Worm (Caenorhabditis elegans) whole organism, L4 larva: ENCODE results near the gene C06E1.11.

Experiments
- F10B5.3 ChIP-seq: sonication (generic microtip); optimal IDR thresholded peaks from 2 replicates; lab custom pipeline; 2016; ENCODE audit warnings: mild to moderate bottlenecking, missing genetic modification characterization, missing compliant biosample characterization
- arid-1 ChIP-seq: fragments of 200-800 bp; sonication (Bioruptor generic); conservative IDR thresholded peaks from 2 replicates; pipeline ENCODE4 v1.3.6; 2022; ENCODE audit warnings: missing genetic modification reagents, missing genetic modification characterization, missing compliant biosample characterization
- ces-1 ChIP-seq: fragments of 150-350 bp; sonication (generic microtip); optimal IDR thresholded peaks from 4 replicates; lab custom pipeline; 2014; ENCODE audit warnings: missing biosample characterization, missing genetic modification reagents, missing genetic modification characterization
- nhr-102 ChIP-seq: sonication (generic microtip); optimal IDR thresholded peaks from 2 replicates; lab custom pipeline; 2016; ENCODE audit warnings: mild to moderate bottlenecking, missing genetic modification characterization, moderate library complexity, missing compliant biosample characterization
- nhr-237 ChIP-seq: sonication (generic microtip); optimal IDR thresholded peaks from 2 replicates; lab custom pipeline; 2017; ENCODE audit warnings: missing biosample characterization, missing genetic modification characterization
- nhr-76 ChIP-seq: fragments of 150-350 bp; optimal IDR thresholded peaks from 2 replicates; lab custom pipeline; 2014; ENCODE audit warnings: missing biosample characterization, missing genetic modification characterization
- ztf-7 ChIP-seq: fragments of 150-350 bp; optimal IDR thresholded peaks from 2 replicates; lab custom pipeline; 2014; ENCODE audit warnings: missing biosample characterization, missing genetic modification characterization

DNA sequence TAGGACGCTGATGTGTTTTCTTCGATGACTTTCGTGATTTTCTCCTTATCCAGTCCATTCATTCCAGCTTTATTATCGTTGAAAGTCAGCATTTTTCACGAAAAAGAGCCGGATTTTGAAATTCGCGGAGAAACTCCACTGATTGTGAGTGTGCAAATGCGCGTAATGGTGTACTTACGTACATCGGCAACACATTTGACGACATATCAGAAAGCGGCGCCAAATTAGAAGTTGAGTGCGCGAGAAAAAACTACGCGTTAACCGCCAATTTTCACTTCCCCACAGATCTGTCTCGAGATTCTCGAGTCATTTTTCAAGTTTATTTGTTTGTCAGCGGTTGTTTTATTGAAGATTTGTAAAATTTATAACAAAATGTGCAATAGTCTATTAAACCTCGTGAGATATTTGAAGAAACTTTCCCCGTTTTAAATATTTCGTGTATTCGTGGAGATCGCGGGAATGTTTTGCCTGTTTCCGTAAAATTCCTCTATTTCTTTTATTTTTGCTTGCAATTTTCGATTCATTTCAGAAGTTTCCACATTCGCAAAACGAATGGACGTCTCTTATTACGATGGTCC lies 12.0 kb upstream of the C06E1.11 start, which contains the start of the genes polk-1 and gpr-1:
- no peak for TF ChIP-seq arid-1
- no peak for TF ChIP-seq F10B5.3 (tag; lab: Kevin White, UChicago)
- no peak for TF ChIP-seq nhr-237 (tag; lab: Kevin White, UChicago)
- TF ChIP-seq nhr-76 (tag; lab: Kevin White, UChicago) = no peak
- no peak for TF ChIP-seq ces-1 (GFP tag; lab: Kevin White, UChicago)
- TF ChIP-seq nhr-102 (tag; lab: Kevin White, UChicago) = no peak
- no peak for TF ChIP-seq ztf-7 (tag; lab: Kevin White, UChicago)
